Fruit fly (Drosophila melanogaster) whole organism, embryonic: Measurements from ENCODE around the gene CG13124.

ENCODE experiments used
- ATbp ChIP-seq: fragments of 200-800 bp; sonication (Bioruptor generic); optimal IDR thresholded peaks from 2 replicates; lab custom pipeline; 2017; ENCODE audit warnings: missing biosample characterization, mild to moderate bottlenecking, missing genetic modification characterization, missing genetic modification reagents
- Antp ChIP-seq: fragments of 200-800 bp; sonication (Bioruptor generic); optimal IDR thresholded peaks from 3 replicates; lab custom pipeline; 2016; ENCODE audit warnings: missing biosample characterization, missing genetic modification characterization
- CG10274 ChIP-seq: fragments of 200-800 bp; sonication (Bioruptor generic); optimal IDR thresholded peaks from 3 replicates; lab custom pipeline; 2017; ENCODE audit warnings: missing biosample characterization, mild to moderate bottlenecking, missing genetic modification characterization
- CG10431 ChIP-seq: fragments of 200-800 bp; sonication (Bioruptor generic); optimal IDR thresholded peaks from 3 replicates; lab custom pipeline; 2018; ENCODE audit warnings: missing biosample characterization, mild to moderate bottlenecking, missing genetic modification characterization
- CG10979 ChIP-seq: fragments of 200-800 bp; sonication (Bioruptor generic); optimal IDR thresholded peaks from 2 replicates; lab custom pipeline; 2018; ENCODE audit warnings: missing biosample characterization, mild to moderate bottlenecking, missing genetic modification characterization, moderate library complexity
- CG11085 ChIP-seq: fragments of 200-800 bp; sonication (Bioruptor generic); IDR thresholded peaks from 2 replicates; pipeline ENCODE4 v1.3.6; 2022; ENCODE audit warnings: missing biosample characterization, missing genetic modification characterization
- CG12219 ChIP-seq: fragments of 200-800 bp; sonication (Bioruptor generic); optimal IDR thresholded peaks from 3 replicates; lab custom pipeline; 2018; ENCODE audit warnings: missing biosample characterization, mild to moderate bottlenecking, missing genetic modification characterization
- CG12744 ChIP-seq: fragments of 200-800 bp; sonication (Bioruptor generic); optimal IDR thresholded peaks from 2 replicates; lab custom pipeline; 2016; ENCODE audit warnings: missing biosample characterization, missing genetic modification characterization
- CG13894 ChIP-seq: fragments of 200-800 bp; sonication (Bioruptor generic); optimal IDR thresholded peaks from 3 replicates; lab custom pipeline; 2018; ENCODE audit warnings: missing biosample characterization, mild to moderate bottlenecking, missing genetic modification characterization, moderate library complexity
- CG16779 ChIP-seq: fragments of 200-800 bp; sonication (Bioruptor generic); IDR thresholded peaks from 2 replicates; pipeline ENCODE4 v1.3.6; 2022; ENCODE audit warnings: missing biosample characterization, missing genetic modification characterization
- CG17328 ChIP-seq: fragments of 200-800 bp; sonication (Bioruptor generic); IDR thresholded peaks from 2 replicates; pipeline ENCODE4 v1.3.6; 2022; ENCODE audit warnings: missing biosample characterization, missing genetic modification characterization
- CG17359 ChIP-seq: fragments of 200-800 bp; sonication (Bioruptor generic); optimal IDR thresholded peaks from 3 replicates; lab custom pipeline; 2018; ENCODE audit warnings: missing biosample characterization, mild to moderate bottlenecking, missing genetic modification characterization, moderate library complexity
- CG18599 ChIP-seq: fragments of 200-800 bp; sonication (Bioruptor generic); optimal IDR thresholded peaks from 3 replicates; lab custom pipeline; 2017; ENCODE audit warnings: missing biosample characterization, missing genetic modification characterization, mild to moderate bottlenecking, moderate library complexity, missing genetic modification reagents
- CG18764 ChIP-seq: fragments of 200-800 bp; sonication (Bioruptor generic); optimal IDR thresholded peaks from 3 replicates; lab custom pipeline; 2016; ENCODE audit warnings: missing biosample characterization, missing genetic modification characterization
- CG2116 ChIP-seq: fragments of 200-800 bp; sonication (Bioruptor generic); optimal IDR thresholded peaks from 3 replicates; lab custom pipeline; 2018; ENCODE audit warnings: missing biosample characterization, mild to moderate bottlenecking, missing genetic modification characterization
- CG31388 ChIP-seq: fragments of 200-800 bp; sonication (Bioruptor generic); optimal IDR thresholded peaks from 2 replicates; lab custom pipeline; 2016; ENCODE audit warnings: missing biosample characterization, missing genetic modification characterization
- CG34376 ChIP-seq: fragments of 200-800 bp; sonication (Bioruptor generic); optimal IDR thresholded peaks from 2 replicates; lab custom pipeline; 2018; ENCODE audit warnings: missing biosample characterization, mild to moderate bottlenecking, missing genetic modification characterization
- CG4820 ChIP-seq: fragments of 200-800 bp; sonication (Bioruptor generic); optimal IDR thresholded peaks from 3 replicates; lab custom pipeline; 2016; ENCODE audit warnings: missing biosample characterization, missing genetic modification characterization
- CG6813 ChIP-seq: fragments of 200-800 bp; sonication (Bioruptor generic); optimal IDR thresholded peaks from 2 replicates; lab custom pipeline; 2017; ENCODE audit warnings: missing biosample characterization, missing genetic modification characterization, mild to moderate bottlenecking, moderate library complexity, missing genetic modification reagents
- CG7271 ChIP-seq: fragments of 200-800 bp; sonication (Bioruptor generic); optimal IDR thresholded peaks from 2 replicates; lab custom pipeline; 2018; ENCODE audit warnings: missing biosample characterization, mild to moderate bottlenecking, missing genetic modification characterization, moderate library complexity
- CG7987 ChIP-seq: fragments of 200-800 bp; sonication (Bioruptor generic); optimal IDR thresholded peaks from 2 replicates; lab custom pipeline; 2018; ENCODE audit warnings: missing biosample characterization, mild to moderate bottlenecking, missing genetic modification characterization, moderate library complexity
- CG8089 ChIP-seq: fragments of 200-800 bp; sonication (Bioruptor generic); optimal IDR thresholded peaks from 3 replicates; lab custom pipeline; 2016; ENCODE audit warnings: missing biosample characterization, missing genetic modification characterization
- CG8290 ChIP-seq, 3 experiments: fragments of 200-800 bp; sonication (Bioruptor generic); optimal IDR thresholded peaks; 2 replicates each; lab custom pipeline; 2016 to 2019; ENCODE audit warnings: missing biosample characterization in 3 of 3, missing genetic modification characterization in 3 of 3, mild to moderate bottlenecking in 2 of 3, moderate library complexity in 1 of 3
- CG9215 ChIP-seq: fragments of 200-800 bp; sonication (Bioruptor generic); IDR thresholded peaks from 2 replicates; pipeline ENCODE4 v1.3.6; 2022; ENCODE audit warnings: missing biosample characterization, missing genetic modification characterization
- CG9437 ChIP-seq: fragments of 200-800 bp; sonication (Bioruptor generic); optimal IDR thresholded peaks from 2 replicates; lab custom pipeline; 2018; ENCODE audit warnings: missing biosample characterization, mild to moderate bottlenecking, missing genetic modification characterization
- Gug ChIP-seq: fragments of 200-800 bp; sonication (Bioruptor generic); IDR thresholded peaks from 4 replicates; pipeline ENCODE4 v1.3.6; 2022; ENCODE audit warnings: missing biosample characterization, missing genetic modification characterization
- HHEX ChIP-seq: fragments of 200-800 bp; sonication (Bioruptor generic); optimal IDR thresholded peaks from 3 replicates; lab custom pipeline; 2017; ENCODE audit warnings: missing biosample characterization, mild to moderate bottlenecking, missing genetic modification characterization, missing genetic modification reagents
- HLH54F ChIP-seq: fragments of 200-800 bp; sonication (Bioruptor generic); optimal IDR thresholded peaks from 3 replicates; lab custom pipeline; 2016; ENCODE audit warnings: missing biosample characterization, missing genetic modification characterization
- HmgZ ChIP-seq: fragments of 200-800 bp; sonication (Bioruptor generic); optimal IDR thresholded peaks from 2 replicates; lab custom pipeline; 2018; ENCODE audit warnings: missing biosample characterization, mild to moderate bottlenecking, missing genetic modification characterization
- Jarid2 ChIP-seq: fragments of 200-800 bp; sonication (Bioruptor generic); optimal IDR thresholded peaks from 3 replicates; lab custom pipeline; 2017; ENCODE audit warnings: mild to moderate bottlenecking, missing biosample characterization, missing genetic modification reagents, missing genetic modification characterization
- Max ChIP-seq: fragments of 200-800 bp; sonication (Bioruptor generic); optimal IDR thresholded peaks from 2 replicates; lab custom pipeline; 2016; ENCODE audit warnings: missing biosample characterization, mild to moderate bottlenecking, missing genetic modification characterization
- NfI ChIP-seq: fragments of 200-800 bp; sonication (Bioruptor generic); optimal IDR thresholded peaks from 3 replicates; lab custom pipeline; 2018; ENCODE audit warnings: missing biosample characterization, mild to moderate bottlenecking, missing genetic modification characterization, moderate library complexity
- Side ChIP-seq: fragments of 200-800 bp; sonication (Bioruptor generic); optimal IDR thresholded peaks from 2 replicates; lab custom pipeline; 2016; ENCODE audit warnings: missing biosample characterization, missing genetic modification characterization
- Xbp1 ChIP-seq: fragments of 200-800 bp; sonication (Bioruptor generic); optimal IDR thresholded peaks from 3 replicates; lab custom pipeline; 2016; ENCODE audit warnings: missing biosample characterization, mild to moderate bottlenecking, missing genetic modification characterization
- YL-1 ChIP-seq: fragments of 200-800 bp; sonication (Bioruptor generic); optimal IDR thresholded peaks from 3 replicates; lab custom pipeline; 2017; ENCODE audit warnings: missing biosample characterization, mild to moderate bottlenecking, missing genetic modification characterization
- da ChIP-seq: fragments of 200-800 bp; sonication (Bioruptor generic); optimal IDR thresholded peaks from 2 replicates; lab custom pipeline; 2016; ENCODE audit warnings: missing biosample characterization, missing genetic modification characterization
- gcm ChIP-seq: fragments of 200-800 bp; sonication (Bioruptor generic); optimal IDR thresholded peaks from 2 replicates; lab custom pipeline; 2019; ENCODE audit warnings: missing biosample characterization, mild to moderate bottlenecking, missing genetic modification characterization, moderate library complexity
- lilli ChIP-seq: fragments of 200-800 bp; sonication (Bioruptor generic); optimal IDR thresholded peaks from 3 replicates; lab custom pipeline; 2016; ENCODE audit warnings: missing biosample characterization, missing genetic modification characterization
- lov ChIP-seq, 2 experiments: fragments of 200-800 bp in 1 of 2; fragments of >200 bp in 1 of 2; sonication (Bioruptor generic) in 1 of 2; IDR thresholded peaks in 1 of 2; optimal IDR thresholded peaks in 1 of 2; 2 replicates in 1 of 2; 3 replicates in 1 of 2; pipeline versions ENCODE4 v1.3.6 to Lab custom; 2017 to 2022; ENCODE audit warnings: missing biosample characterization in 1 of 2, missing genetic modification characterization in 1 of 2
- peb ChIP-seq: fragments of 200-800 bp; sonication (Bioruptor generic); IDR thresholded peaks from 2 replicates; pipeline ENCODE4 v1.3.6; 2022; ENCODE audit warnings: missing biosample characterization, missing genetic modification characterization
- pfk ChIP-seq: fragments of 200-800 bp; sonication (Bioruptor generic); optimal IDR thresholded peaks from 2 replicates; lab custom pipeline; 2018; ENCODE audit warnings: missing biosample characterization, mild to moderate bottlenecking, missing genetic modification characterization, moderate library complexity
- phol ChIP-seq: fragments of 200-800 bp; sonication (Bioruptor generic); optimal IDR thresholded peaks from 3 replicates; lab custom pipeline; 2018; ENCODE audit warnings: missing biosample characterization, mild to moderate bottlenecking, missing genetic modification characterization, moderate library complexity
- sob ChIP-seq: fragments of 200-800 bp; sonication (Bioruptor generic); IDR thresholded peaks from 2 replicates; pipeline ENCODE4 v1.3.6; 2022; ENCODE audit warnings: missing biosample characterization, missing genetic modification characterization
- stwl ChIP-seq: fragments of 200-800 bp; sonication (Bioruptor generic); optimal IDR thresholded peaks from 3 replicates; lab custom pipeline; 2018; ENCODE audit warnings: missing biosample characterization, mild to moderate bottlenecking, missing genetic modification characterization, moderate library complexity
- unc-4 ChIP-seq: fragments of 200-800 bp; sonication (Bioruptor generic); IDR thresholded peaks from 2 replicates; pipeline ENCODE4 v1.3.6; 2022; ENCODE audit warnings: missing biosample characterization, missing genetic modification characterization; ENCODE audit not compliant: partially characterized antibody
- wdn ChIP-seq: fragments of 200-800 bp; sonication (Bioruptor generic); IDR thresholded peaks from 2 replicates; pipeline ENCODE4 v1.3.6; 2022; ENCODE audit warnings: missing biosample characterization, missing genetic modification characterization
- zfh1 ChIP-seq: fragments of 200-800 bp; sonication (Bioruptor generic); IDR thresholded peaks from 3 replicates; pipeline ENCODE4 v1.3.6; 2022; ENCODE audit warnings: missing biosample characterization, missing genetic modification characterization
- zfh2 ChIP-seq: fragments of 200-800 bp; sonication (Bioruptor generic); optimal IDR thresholded peaks from 2 replicates; lab custom pipeline; 2016; ENCODE audit warnings: missing biosample characterization, missing genetic modification characterization

Gene CG13124

dm6 chr2L:9938631-9939256 is 30.3 kb upstream of the CG13124 start, which contains the start of the genes Datp and CG4619 (continued):
- TF ChIP-seq Jarid2 (GFP tag; lab: Kevin White, UChicago), result peak; percentile 6
- peak; percentile 87 for TF ChIP-seq HmgZ (tag; lab: Kevin White, UChicago)
- peak; percentile 46 for TF ChIP-seq Max (GFP tag; lab: Kevin White, UChicago)
- TF ChIP-seq CG6813 (GFP tag; lab: Kevin White, UChicago), result peak; percentile 16
- TF ChIP-seq unc-4 (GFP tag; lab: Robert Waterston, UW), result peak; percentile 37; the same call in 1 of the 2 replicates
- no peak for TF ChIP-seq peb (GFP tag; lab: Robert Waterston, UW)
- peak; percentile 29 for TF ChIP-seq CG2116 (GFP tag; lab: Kevin White, UChicago)
- no peak for TF ChIP-seq CG17359 (tag; lab: Kevin White, UChicago)
- peak; percentile 6 for TF ChIP-seq CG10979 (tag; lab: Kevin White, UChicago)
- peak; percentile 87 for TF ChIP-seq sob (GFP tag; lab: Robert Waterston, UW)
- peak; percentile 7 for TF ChIP-seq HHEX (GFP tag; lab: Kevin White, UChicago)
- TF ChIP-seq CG11085 (GFP tag; lab: Robert Waterston, UW), result 0 out of 2 replicates have a peak, but pooled peaks have one; percentile 40
- TF ChIP-seq wdn, result 0 out of 2 replicates have a peak, but pooled peaks have one; percentile 20
- peak; percentile 9 for TF ChIP-seq pfk (GFP tag; lab: Kevin White, UChicago)
- peak; percentile 78 for TF ChIP-seq stwl (tag; lab: Kevin White, UChicago)
- peak; percentile 31 for TF ChIP-seq CG34376 (GFP tag; lab: Kevin White, UChicago)
- peak; percentile 30 for TF ChIP-seq CG7987 (GFP tag; lab: Kevin White, UChicago)
- peak; percentile 27 for TF ChIP-seq Side (GFP tag; lab: Kevin White, UChicago)
- peak; percentile 93 for TF ChIP-seq CG9437
- TF ChIP-seq CG10274 (GFP tag; lab: Kevin White, UChicago), result no peak
- TF ChIP-seq CG31388 (GFP tag; lab: Kevin White, UChicago), result no peak
- TF ChIP-seq NfI (GFP tag; lab: Kevin White, UChicago), result peak; percentile 61
- peak; percentile 28 for TF ChIP-seq CG8089
- peak; percentile 49 for TF ChIP-seq da (GFP tag; lab: Kevin White, UChicago)
- TF ChIP-seq CG9215 (GFP tag; lab: Robert Waterston, UW), result peak; percentile 38
- no peak for TF ChIP-seq CG4820
- TF ChIP-seq CG13894 (tag; lab: Kevin White, UChicago), result no peak
- TF ChIP-seq ATbp (GFP tag; lab: Kevin White, UChicago), result no peak
- peak; percentile 32 for TF ChIP-seq CG18764 (GFP tag; lab: Kevin White, UChicago)
- TF ChIP-seq Xbp1 (GFP tag; lab: Kevin White, UChicago), result peak; percentile 61
- peak; percentile 13 for TF ChIP-seq CG12219 (GFP tag; lab: Kevin White, UChicago)
- peak; percentile 51 for TF ChIP-seq lilli (GFP tag; lab: Kevin White, UChicago)
- no peak for TF ChIP-seq CG16779 (GFP tag; lab: Robert Waterston, UW)
- peak; percentile 68 for TF ChIP-seq YL-1 (GFP tag; lab: Kevin White, UChicago)
- TF ChIP-seq gcm (GFP tag; lab: Kevin White, UChicago), result no peak
- TF ChIP-seq CG17328 (GFP tag; lab: Robert Waterston, UW), result peak; percentile 29; the same call in 1 of the 2 replicates
- peak; percentile 68 for TF ChIP-seq CG10431
- no peak for TF ChIP-seq CG12744
- TF ChIP-seq lov (optimal IDR thresholded peaks at IDR 0.05; lab: Kevin White, UChicago), result no peak
- peak; percentile 72; the same call in 1 of the 3 replicates for TF ChIP-seq lov (GFP tag; IDR thresholded peaks at IDR 0.05; lab: Robert Waterston, UW)
- no peak for TF ChIP-seq CG7271 (tag; lab: Kevin White, UChicago)
- TF ChIP-seq HLH54F (GFP tag; lab: Kevin White, UChicago), result peak; percentile 67
- TF ChIP-seq phol (tag; lab: Kevin White, UChicago), result peak; percentile 39
- no peak for TF ChIP-seq CG8290 (GFP tag; optimal IDR thresholded peaks at IDR 0.05; lab: Kevin White, UChicago)
- no peak for TF ChIP-seq CG8290 (tag; optimal IDR thresholded peaks at IDR 0.05; lab: Kevin White, UChicago)
- TF ChIP-seq CG18599 (GFP tag; lab: Kevin White, UChicago), result peak; percentile 72
- no peak; the same call in 3 of the 4 replicates for TF ChIP-seq Gug (GFP tag; lab: Robert Waterston, UW)
- TF ChIP-seq zfh2 (GFP tag; lab: Kevin White, UChicago), result peak; percentile 77
- peak; percentile 52; the same call in 2 of the 3 replicates for TF ChIP-seq zfh1 (GFP tag; lab: Robert Waterston, UW)
- TF ChIP-seq Antp, result peak; percentile 33
